Fruit fly (Drosophila melanogaster): ENCODE results near the gene Rab3-GEF.

Gene Rab3-GEF

dm6 chrX:15125496-15125895 is 36.0 kb downstream of the Rab3-GEF start, which contains the start of gene drd:
Gene drd (plus strand): TSS chrX:15125753.
- TF ChIP-seq eg (GFP tag; IDR thresholded peaks at IDR 0.05): no peak
- TF ChIP-seq CG31627 (GFP tag; optimal IDR thresholded peaks at IDR 0.05): no peak
- no peak for TF ChIP-seq achi (GFP tag; optimal IDR thresholded peaks at IDR 0.05)
- no peak for TF ChIP-seq CG11294 (GFP tag; IDR thresholded peaks at IDR 0.05)
- no peak for TF ChIP-seq ss (GFP tag; optimal IDR thresholded peaks at IDR 0.05)
- TF ChIP-seq Ets21C (GFP tag; optimal IDR thresholded peaks at IDR 0.05): no peak
- no peak for TF ChIP-seq svp (GFP tag)
- TF ChIP-seq cyc (GFP tag; optimal IDR thresholded peaks at IDR 0.05): no peak
- TF ChIP-seq Ets96B (tag; optimal IDR thresholded peaks at IDR 0.05): no peak
- no peak for TF ChIP-seq CG6163 (GFP tag; IDR thresholded peaks at IDR 0.05)
- no peak for TF ChIP-seq CG6792 (GFP tag; optimal IDR thresholded peaks at IDR 0.05)
- no peak for TF ChIP-seq CG1621 (tag; optimal IDR thresholded peaks at IDR 0.05)
- TF ChIP-seq pdm3 (GFP tag; optimal IDR thresholded peaks at IDR 0.05): no peak
- no peak for TF ChIP-seq CG11762 (GFP tag; optimal IDR thresholded peaks at IDR 0.05; ENCODE audit: insufficient read depth)
- no peak for TF ChIP-seq Sox15 (GFP tag; optimal IDR thresholded peaks at IDR 0.05)
- TF ChIP-seq lz (GFP tag; optimal IDR thresholded peaks at IDR 0.05): no peak

- TF ChIP-seq pdm3 (GFP tag; optimal IDR thresholded peaks at IDR 0.05): peak; percentile 9
- peak; percentile 32 for TF ChIP-seq Ets96B (tag; optimal IDR thresholded peaks at IDR 0.05)
- no peak for TF ChIP-seq Met (GFP tag; optimal IDR thresholded peaks at IDR 0.05)
- peak; percentile 13 for TF ChIP-seq CG10631 (GFP tag; optimal IDR thresholded peaks at IDR 0.05)
- TF ChIP-seq vri (GFP tag; optimal IDR thresholded peaks at IDR 0.05): no peak
- TF ChIP-seq CG3919 (GFP tag; optimal IDR thresholded peaks at IDR 0.05): peak; percentile 10
- TF ChIP-seq OdsH (GFP tag; optimal IDR thresholded peaks at IDR 0.05): peak; percentile 16
- TF ChIP-seq fkh (GFP tag; optimal IDR thresholded peaks at IDR 0.05): peak; percentile 50
- TF ChIP-seq CG6808 (GFP tag; optimal IDR thresholded peaks at IDR 0.05): peak; percentile 27
- TF ChIP-seq CG3032 (tag; optimal IDR thresholded peaks at IDR 0.05): peak; percentile 23
- peak; percentile 50; the same call in 2 of the 3 replicates for TF ChIP-seq eg (GFP tag; IDR thresholded peaks at IDR 0.05)
- 0 out of 2 replicates have a peak, but pooled peaks have one; percentile 11 for TF ChIP-seq CG15336 (GFP tag; IDR thresholded peaks at IDR 0.05)
- no peak for TF ChIP-seq ss (GFP tag; optimal IDR thresholded peaks at IDR 0.05)
- peak; percentile 15 for TF ChIP-seq Hr4 (GFP tag; optimal IDR thresholded peaks at IDR 0.05)
- TF ChIP-seq lz (GFP tag; optimal IDR thresholded peaks at IDR 0.05): no peak
- TF ChIP-seq CG32006 (GFP tag; optimal IDR thresholded peaks at IDR 0.05): peak; percentile 50
- peak; percentile 60 for TF ChIP-seq Eip78C (GFP tag)
- no peak for TF ChIP-seq achi (GFP tag; optimal IDR thresholded peaks at IDR 0.05)
- TF ChIP-seq CG4318 (GFP tag; optimal IDR thresholded peaks at IDR 0.05): peak; percentile 5
- TF ChIP-seq CG10669 (GFP tag; optimal IDR thresholded peaks at IDR 0.05): peak; percentile 11
- peak; percentile 52 for TF ChIP-seq svp (GFP tag)
These were observed 38.6 kb downstream of the Rab3-GEF start for dm6 chrX:15127880-15128644.

- TF ChIP-seq dsx (GFP tag; optimal IDR thresholded peaks at IDR 0.05; ENCODE audit: poor library complexity, severe bottlenecking): no peak
- peak; percentile 59 for TF ChIP-seq CG32006 (GFP tag; optimal IDR thresholded peaks at IDR 0.05)
- no peak for TF ChIP-seq CG9139 (GFP tag; optimal IDR thresholded peaks at IDR 0.05)
- no peak for TF ChIP-seq Hr39 (GFP tag; optimal IDR thresholded peaks at IDR 0.05)
- TF ChIP-seq Hr38 (GFP tag; optimal IDR thresholded peaks at IDR 0.05): no peak
- TF ChIP-seq CG6808 (GFP tag; optimal IDR thresholded peaks at IDR 0.05): no peak
- TF ChIP-seq Blimp-1 (GFP tag; optimal IDR thresholded peaks at IDR 0.05): no peak
- TF ChIP-seq ss (GFP tag; optimal IDR thresholded peaks at IDR 0.05): no peak
- no peak for TF ChIP-seq CG8632 (GFP tag; optimal IDR thresholded peaks at IDR 0.05)
- TF ChIP-seq fd59A (GFP tag; optimal IDR thresholded peaks at IDR 0.05): no peak
- no peak for TF ChIP-seq achi (GFP tag; optimal IDR thresholded peaks at IDR 0.05)
- TF ChIP-seq Lpt (GFP tag; optimal IDR thresholded peaks at IDR 0.05): peak; percentile 14
- TF ChIP-seq salr (GFP tag; optimal IDR thresholded peaks at IDR 0.05): no peak
- no peak for TF ChIP-seq fd85E (GFP tag; optimal IDR thresholded peaks at IDR 0.05)
- no peak for TF ChIP-seq vri (GFP tag; optimal IDR thresholded peaks at IDR 0.05)
- no peak for TF ChIP-seq CG4318 (GFP tag; optimal IDR thresholded peaks at IDR 0.05)
- no peak for TF ChIP-seq Hr4 (GFP tag; optimal IDR thresholded peaks at IDR 0.05)
- TF ChIP-seq topi (GFP tag; optimal IDR thresholded peaks at IDR 0.05): no peak
- no peak for TF ChIP-seq fkh (GFP tag; optimal IDR thresholded peaks at IDR 0.05)
- TF ChIP-seq CG31627 (GFP tag; optimal IDR thresholded peaks at IDR 0.05): no peak
- TF ChIP-seq net (GFP tag; optimal IDR thresholded peaks at IDR 0.05): no peak
- TF ChIP-seq CG8119 (GFP tag; IDR thresholded peaks at IDR 0.05): 0 out of 3 replicates have a peak, but pooled peaks have one; percentile 27
- TF ChIP-seq Gug (GFP tag; IDR thresholded peaks at IDR 0.05): no peak
- no peak for TF ChIP-seq Eip75B (GFP tag; optimal IDR thresholded peaks at IDR 0.05)
- TF ChIP-seq Met (GFP tag; optimal IDR thresholded peaks at IDR 0.05): no peak
- no peak for TF ChIP-seq spab (GFP tag; optimal IDR thresholded peaks at IDR 0.05)
- no peak for TF ChIP-seq CG10669 (GFP tag; optimal IDR thresholded peaks at IDR 0.05)
These were observed 42.6 kb downstream of the Rab3-GEF start for dm6 chrX:15132065-15132464.
